Worm (Caenorhabditis elegans) whole organism, L4/young adult: ENCODE results near the gene W02B12.1.
"Not testable (repeated sequence)": the region's sequence is repeated elsewhere in the genome, so short reads cannot be mapped to it uniquely, and the experiment has no call there.

Experiments
- dao-5 ChIP-seq: sonication (generic microtip); optimal IDR thresholded peaks from 2 replicates; lab custom pipeline; 2016; ENCODE audit warnings: missing genotype, missing genetic modification characterization, moderate library complexity, missing compliant biosample characterization
- him-1 ChIP-seq: sonication (generic microtip); optimal IDR thresholded peaks from 2 replicates; lab custom pipeline; 2016; ENCODE audit warnings: missing genotype, missing genetic modification reagents, missing genetic modification characterization, missing compliant biosample characterization

DNA sequence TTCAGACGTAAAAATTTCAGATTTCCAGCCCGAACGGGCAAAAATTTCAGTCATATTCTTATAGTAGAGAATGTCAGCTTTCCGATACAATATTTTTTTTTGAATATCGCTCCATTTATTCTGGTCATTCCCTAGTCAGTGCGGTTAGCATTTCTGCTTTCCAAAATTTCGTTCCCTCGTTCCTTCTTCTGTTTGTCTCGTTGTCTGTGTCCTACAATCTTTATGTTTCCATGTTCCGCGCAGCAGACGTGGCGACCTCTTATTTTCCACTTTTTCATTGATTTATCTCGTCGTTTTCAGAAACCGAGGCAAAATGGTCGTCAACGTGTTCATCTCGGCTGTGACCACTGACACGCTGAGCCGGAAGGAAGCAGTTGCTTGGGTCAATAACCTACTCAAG, 6.4 kb upstream of the W02B12.1 start, which contains the start of gene ebp-2:
- TF ChIP-seq him-1, dao-5 (tag; lab: Kevin White, UChicago): not testable (repeated sequence)
